Worm (Caenorhabditis elegans): ENCODE measurements around the gene lin-38.

DNA sequence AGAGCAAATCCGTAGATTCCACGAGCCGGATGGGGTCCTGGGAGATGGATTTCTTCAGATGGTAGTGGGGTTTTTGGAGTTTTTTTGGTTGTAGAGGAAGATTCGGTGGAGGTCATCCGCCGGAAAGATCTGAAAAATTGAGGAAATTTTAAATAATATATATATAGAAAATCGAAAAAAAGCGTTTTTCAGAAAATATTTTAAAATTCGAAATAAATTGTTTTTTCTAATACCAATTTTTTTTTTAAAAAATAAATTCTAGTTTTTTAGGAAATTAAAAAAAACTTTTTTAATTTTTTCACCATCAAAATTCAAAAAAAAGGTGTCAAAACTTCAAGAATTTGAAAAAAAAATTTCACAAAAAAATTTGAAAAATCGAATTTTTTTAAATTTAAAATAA lies 34.8 kb upstream of the lin-38 start, which contains the start of the genes noa-1 and Y48E1B.17:
- TF ChIP-seq nhr-77 (tag; optimal IDR thresholded peaks at IDR 0.05) (no peak), lin-39 (tag; optimal IDR thresholded peaks at IDR 0.05) (no peak), R02D3.7 (tag; optimal IDR thresholded peaks at IDR 0.05) (no peak), nhr-6 (tag; optimal IDR thresholded peaks at IDR 0.05) (no peak), jun-1 (tag; optimal IDR thresholded peaks at IDR 0.05) (no peak), pha-4 (GFP tag; IDR thresholded peaks at IDR 0.05) (no peak), pha-4 (tag; optimal IDR thresholded peaks at IDR 0.05) (no peak), nhr-76 (tag; optimal IDR thresholded peaks at IDR 0.05) (no peak), hlh-11 (tag; optimal IDR thresholded peaks at IDR 0.05) (no peak), F49E8.2 (tag; optimal IDR thresholded peaks at IDR 0.05; ENCODE audit: borderline replicate concordance) (no peak)
